Fruit fly (Drosophila melanogaster): ENCODE data around the gene CG7600.
A peak's percentile ranks its signal among the peaks of the same experiment; 100 is the strongest.

CG7600 gene

DNA sequence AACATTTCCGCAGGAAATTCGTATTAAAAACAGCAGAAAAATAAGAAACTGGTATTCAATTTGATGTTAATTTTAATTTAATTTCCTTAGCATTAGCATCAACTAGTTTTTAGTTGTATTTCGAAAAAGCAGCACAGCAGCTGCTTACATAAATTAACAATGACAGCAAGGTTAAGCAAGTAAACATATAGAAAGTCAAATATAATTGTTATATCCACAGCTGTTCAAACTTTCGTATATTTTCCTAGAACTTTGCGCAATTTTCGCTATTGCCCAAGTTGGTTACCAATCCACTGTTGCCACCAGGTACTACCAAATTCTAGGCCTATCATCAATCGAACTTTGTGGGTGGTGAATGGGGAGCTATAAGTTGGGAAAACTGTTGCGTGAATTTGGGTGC lies 20.6 kb upstream of the CG7600 start:
- TF ChIP-seq bcd (GFP tag; optimal IDR thresholded peaks at IDR 0.05) = no peak
- TF ChIP-seq slbo (GFP tag; IDR thresholded peaks at IDR 0.05) = no peak
- TF ChIP-seq Dip2 (GFP tag; IDR thresholded peaks at IDR 0.05) = no peak
- no peak for TF ChIP-seq CG6765 (GFP tag; optimal IDR thresholded peaks at IDR 0.05)
- TF ChIP-seq CG8089 (GFP tag; optimal IDR thresholded peaks at IDR 0.05) = no peak
- no peak for TF ChIP-seq Optix (GFP tag; IDR thresholded peaks at IDR 0.05)
- no peak for TF ChIP-seq CG6254 (GFP tag; optimal IDR thresholded peaks at IDR 0.05)
- no peak for TF ChIP-seq cad (GFP tag; optimal IDR thresholded peaks at IDR 0.05)
- no peak for TF ChIP-seq CG12299 (tag; optimal IDR thresholded peaks at IDR 0.05)
- no peak for TF ChIP-seq CG1024 (GFP tag; IDR thresholded peaks at IDR 0.05)
- TF ChIP-seq ham (GFP tag; IDR thresholded peaks at IDR 0.05) = no peak
- no peak for TF ChIP-seq pfk (GFP tag; optimal IDR thresholded peaks at IDR 0.05)
- TF ChIP-seq Mes4 (GFP tag; optimal IDR thresholded peaks at IDR 0.05) = no peak
- TF ChIP-seq ATbp (GFP tag; optimal IDR thresholded peaks at IDR 0.05) = peak; percentile 10
- no peak for TF ChIP-seq CG4328 (GFP tag; optimal IDR thresholded peaks at IDR 0.05)
- no peak for TF ChIP-seq chm (GFP tag; IDR thresholded peaks at IDR 0.05)
- no peak for TF ChIP-seq hb (GFP tag; IDR thresholded peaks at IDR 0.05; ENCODE audit: partially characterized antibody)
- no peak for TF ChIP-seq CG13624 (GFP tag; optimal IDR thresholded peaks at IDR 0.05)
- no peak for TF ChIP-seq Lim3 (GFP tag; IDR thresholded peaks at IDR 0.05)
- TF ChIP-seq CG9797 (GFP tag; optimal IDR thresholded peaks at IDR 0.05) = no peak
- TF ChIP-seq CG3163 (GFP tag; optimal IDR thresholded peaks at IDR 0.05) = no peak
- no peak for TF ChIP-seq nerfin-1 (tag; optimal IDR thresholded peaks at IDR 0.05)
- no peak for TF ChIP-seq ash1 (GFP tag; optimal IDR thresholded peaks at IDR 0.05)
- no peak for TF ChIP-seq cas (GFP tag; IDR thresholded peaks at IDR 0.05)
- TF ChIP-seq CG11723 (GFP tag; optimal IDR thresholded peaks at IDR 0.05) = no peak
- TF ChIP-seq CG2678 (tag; optimal IDR thresholded peaks at IDR 0.05) = peak; percentile 19
- TF ChIP-seq lilli (GFP tag; optimal IDR thresholded peaks at IDR 0.05) = no peak
- no peak for TF ChIP-seq CG18619 (GFP tag; optimal IDR thresholded peaks at IDR 0.05)
- TF ChIP-seq CG18764 (GFP tag; optimal IDR thresholded peaks at IDR 0.05) = no peak
- TF ChIP-seq PHDP (tag; optimal IDR thresholded peaks at IDR 0.05) = peak; percentile 24
- no peak for TF ChIP-seq CG1529 (GFP tag; optimal IDR thresholded peaks at IDR 0.05)
- TF ChIP-seq CG5953 (GFP tag; IDR thresholded peaks at IDR 0.05) = no peak
- peak; percentile 55 for TF ChIP-seq Med (GFP tag)
- TF ChIP-seq ato (GFP tag; IDR thresholded peaks at IDR 0.05; ENCODE audit: partially characterized antibody) = no peak
- no peak for TF ChIP-seq crp (GFP tag; optimal IDR thresholded peaks at IDR 0.05)
- TF ChIP-seq Hr78 (GFP tag; optimal IDR thresholded peaks at IDR 0.05) = no peak
- no peak for TF ChIP-seq CG9876 (GFP tag; optimal IDR thresholded peaks at IDR 0.05)
- TF ChIP-seq Nf-YB (GFP tag; optimal IDR thresholded peaks at IDR 0.05) = no peak
- no peak for TF ChIP-seq Oli (tag; optimal IDR thresholded peaks at IDR 0.05)
- TF ChIP-seq CG8290 (GFP tag; optimal IDR thresholded peaks at IDR 0.05) = no peak
- TF ChIP-seq CG8290 (tag; optimal IDR thresholded peaks at IDR 0.05) = peak in 1 of 2 experiments; percentile 42
- no peak for TF ChIP-seq Gug (GFP tag; IDR thresholded peaks at IDR 0.05)
- no peak for TF ChIP-seq CG7372 (GFP tag; IDR thresholded peaks at IDR 0.05)
- no peak for TF ChIP-seq shn (GFP tag; optimal IDR thresholded peaks at IDR 0.05)
- no peak for TF ChIP-seq Xrp1 (GFP tag; IDR thresholded peaks at IDR 0.05)
- peak; percentile 21 for TF ChIP-seq scrt (GFP tag; optimal IDR thresholded peaks at IDR 0.05)
- no peak for TF ChIP-seq HLH54F (GFP tag; optimal IDR thresholded peaks at IDR 0.05)
- no peak for TF ChIP-seq btn (GFP tag; optimal IDR thresholded peaks at IDR 0.05)
- no peak for TF ChIP-seq MBD-R2 (GFP tag; IDR thresholded peaks at IDR 0.05)
- TF ChIP-seq CG15514 (GFP tag; optimal IDR thresholded peaks at IDR 0.05) = peak; percentile 19
- TF ChIP-seq sc (optimal IDR thresholded peaks at IDR 0.05) = no peak
- no peak for TF ChIP-seq sc (GFP tag; optimal IDR thresholded peaks at IDR 0.05)
- no peak for TF ChIP-seq eyg (GFP tag; optimal IDR thresholded peaks at IDR 0.05)
